Worm (Caenorhabditis elegans): ENCODE results near the gene folt-1.

- TF ChIP-seq mab-5 (tag; optimal IDR thresholded peaks at IDR 0.05): no peak
- no peak for TF ChIP-seq nhr-76 (tag; optimal IDR thresholded peaks at IDR 0.05)
- TF ChIP-seq elt-3 (tag; optimal IDR thresholded peaks at IDR 0.05): no peak
- no peak for TF ChIP-seq unc-39 (tag; optimal IDR thresholded peaks at IDR 0.05)
- no peak for TF ChIP-seq unc-62 (GFP tag; optimal IDR thresholded peaks at IDR 0.05)
- TF ChIP-seq cnd-1 (tag; optimal IDR thresholded peaks at IDR 0.05): no peak
- TF ChIP-seq pha-4 (tag; optimal IDR thresholded peaks at IDR 0.05): no peak
- TF ChIP-seq nhr-28 (tag; optimal IDR thresholded peaks at IDR 0.05): no peak
- no peak for TF ChIP-seq nhr-237 (tag; optimal IDR thresholded peaks at IDR 0.05)
- TF ChIP-seq ztf-11 (tag; optimal IDR thresholded peaks at IDR 0.05): no peak
- TF ChIP-seq lin-13 (tag; optimal IDR thresholded peaks at IDR 0.05): no peak
- no peak for TF ChIP-seq sptf-1 (tag; optimal IDR thresholded peaks at IDR 0.05)
- TF ChIP-seq snpc-4 (tag; optimal IDR thresholded peaks at IDR 0.05): no peak
These were observed 7.0 kb upstream of the folt-1 start, which contains the start of gene glb-3 for ce11 chrV:11134296-11134695.

Data from whole organism, mixed stage, embryonic.